Worm (Caenorhabditis elegans): ENCODE measurements around the gene mrpl-18.
A peak's percentile ranks its signal among the peaks of the same experiment; 100 is the strongest.

DNA sequence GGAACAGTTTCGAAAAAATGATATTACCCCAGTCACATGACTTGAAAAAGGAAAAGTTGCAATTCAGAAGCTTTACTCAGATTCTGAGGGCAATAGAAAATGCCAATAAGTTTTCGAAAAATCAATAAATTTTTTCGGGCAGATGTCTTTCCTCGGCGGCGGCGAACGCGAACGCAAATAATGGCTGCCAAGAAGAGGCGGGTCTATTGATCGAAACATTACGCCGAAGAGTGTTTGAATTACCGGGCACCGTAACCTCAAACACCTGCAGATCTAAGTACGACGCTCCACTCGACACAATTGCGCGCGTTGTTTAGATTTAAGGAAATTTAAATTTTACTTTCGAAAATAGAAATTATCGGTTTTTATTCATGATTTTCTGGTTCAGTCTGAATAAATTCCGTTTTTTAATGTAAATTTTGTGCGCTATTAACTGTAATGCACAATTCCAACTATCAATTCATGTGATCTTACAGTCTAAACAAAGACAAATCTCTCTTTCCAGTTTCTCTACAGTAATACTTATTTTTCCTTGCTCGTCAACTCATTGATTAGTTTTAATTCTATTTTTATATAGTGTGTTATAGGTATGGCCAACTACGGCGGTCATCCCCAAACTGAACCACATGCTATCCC is 19.1 kb downstream of the mrpl-18 start, which contains the start of gene prp-8:
- TF ChIP-seq sox-4 (tag; optimal IDR thresholded peaks at IDR 0.05) (peak; percentile 55), ets-5 (GFP tag; IDR thresholded peaks at IDR 0.05) (no peak), unc-62 (GFP tag; optimal IDR thresholded peaks at IDR 0.05) (no peak), lin-13 (GFP tag; optimal IDR thresholded peaks at IDR 0.05) (peak; percentile 88), lin-35 (GFP tag; optimal IDR thresholded peaks at IDR 0.05) (peak; percentile 95), nhr-11 (tag; optimal IDR thresholded peaks at IDR 0.05) (no peak), ama-1 (optimal IDR thresholded peaks at IDR 0.05) (peak; percentile 51), alr-1 (tag; optimal IDR thresholded peaks at IDR 0.05; ENCODE audit: borderline replicate concordance) (no peak), ces-1 (GFP tag; optimal IDR thresholded peaks at IDR 0.05) (no peak), sup-37 (GFP tag; optimal IDR thresholded peaks at IDR 0.05) (peak; percentile 66)

All from whole organism, L1 larva.